Worm (Caenorhabditis elegans) whole organism, L3 larva: ENCODE data around the gene chd-3.

ENCODE experiments used
- R02D3.7 ChIP-seq: fragments of 150-350 bp; optimal IDR thresholded peaks from 2 replicates; lab custom pipeline; 2014; ENCODE audit warnings: missing biosample characterization, missing genetic modification characterization
- aly-2 ChIP-seq: fragments of 150-350 bp; optimal IDR thresholded peaks from 2 replicates; lab custom pipeline; 2014; ENCODE audit warnings: missing biosample characterization, missing genetic modification characterization
- ama-1 ChIP-seq: fragments of 150-350 bp; optimal IDR thresholded peaks from 2 replicates; lab custom pipeline; 2018
- ceh-9 ChIP-seq: sonication (generic microtip); optimal IDR thresholded peaks from 2 replicates; lab custom pipeline; 2018; ENCODE audit warnings: missing biosample characterization, missing genetic modification characterization
- daf-12 ChIP-seq: fragments of 150-350 bp; optimal IDR thresholded peaks from 2 replicates; lab custom pipeline; 2014; ENCODE audit warnings: missing biosample characterization, missing genetic modification reagents, missing genetic modification characterization
- egl-27 ChIP-seq: sonication (generic microtip); optimal IDR thresholded peaks from 4 replicates; lab custom pipeline; 2017; ENCODE audit warnings: missing biosample characterization, missing genetic modification reagents, missing genetic modification characterization
- egl-5 ChIP-seq: fragments of 150-350 bp; optimal IDR thresholded peaks from 2 replicates; lab custom pipeline; 2017; ENCODE audit warnings: missing biosample characterization, missing genetic modification reagents, missing genetic modification characterization, inconsistent platforms
- elt-1 ChIP-seq: fragments of 150-350 bp; optimal IDR thresholded peaks from 2 replicates; lab custom pipeline; 2014; ENCODE audit warnings: missing biosample characterization, missing genetic modification characterization
- elt-2 ChIP-seq: sonication (generic microtip); optimal IDR thresholded peaks from 2 replicates; lab custom pipeline; 2016; ENCODE audit warnings: missing genetic modification reagents, mild to moderate bottlenecking, missing genetic modification characterization, missing compliant biosample characterization
- elt-3 ChIP-seq, 3 experiments: fragments of 150-350 bp in 1 of 3; sonication (generic microtip) in 2 of 3; optimal IDR thresholded peaks; 2 replicates in 2 of 3; 4 replicates in 1 of 3; lab custom pipeline; 2014 to 2017; ENCODE audit warnings: missing biosample characterization in 3 of 3, missing genetic modification characterization in 3 of 3
- eor-1 ChIP-seq, 2 experiments: fragments of 150-350 bp; optimal IDR thresholded peaks; 2 replicates each; lab custom pipeline; 2014 to 2018; ENCODE audit warnings: missing biosample characterization in 2 of 2, missing genetic modification characterization in 2 of 2
- fkh-2 ChIP-seq: fragments of 150-350 bp; optimal IDR thresholded peaks from 2 replicates; lab custom pipeline; 2014; ENCODE audit warnings: missing biosample characterization, missing genetic modification reagents, missing genetic modification characterization
- fos-1 ChIP-seq: fragments of 150-350 bp; optimal IDR thresholded peaks from 2 replicates; lab custom pipeline; 2014; ENCODE audit warnings: missing biosample characterization, missing genetic modification characterization
- hmg-11 ChIP-seq: sonication (generic microtip); optimal IDR thresholded peaks from 2 replicates; lab custom pipeline; 2016; ENCODE audit warnings: missing genetic modification characterization, missing compliant biosample characterization
- jun-1 ChIP-seq: fragments of 150-350 bp; optimal IDR thresholded peaks from 2 replicates; lab custom pipeline; 2014; ENCODE audit warnings: missing biosample characterization, missing genetic modification reagents, missing genetic modification characterization
- lin-15B ChIP-seq: fragments of 150-350 bp; optimal IDR thresholded peaks from 2 replicates; lab custom pipeline; 2014; ENCODE audit warnings: missing biosample characterization, missing genetic modification characterization
- lsy-12 ChIP-seq: sonication (generic microtip); optimal IDR thresholded peaks from 2 replicates; lab custom pipeline; 2016; ENCODE audit warnings: mild to moderate bottlenecking, missing genetic modification characterization, missing compliant biosample characterization
- mdl-1 ChIP-seq: fragments of 150-350 bp; optimal IDR thresholded peaks from 2 replicates; lab custom pipeline; 2014; ENCODE audit warnings: missing biosample characterization, missing genetic modification characterization
- nfya-1 ChIP-seq: sonication (generic microtip); optimal IDR thresholded peaks from 2 replicates; lab custom pipeline; 2017; ENCODE audit warnings: missing genetic modification characterization, mild to moderate bottlenecking, missing compliant biosample characterization, antibody characterized with exemption, moderate library complexity; ENCODE audit not compliant: insufficient read depth
- nhr-11 ChIP-seq: fragments of 150-350 bp; optimal IDR thresholded peaks from 2 replicates; lab custom pipeline; 2014; ENCODE audit warnings: missing biosample characterization, missing genetic modification characterization
- nhr-12 ChIP-seq: fragments of 150-350 bp; optimal IDR thresholded peaks from 2 replicates; lab custom pipeline; 2014; ENCODE audit warnings: missing biosample characterization, missing genetic modification characterization
- nhr-23 ChIP-seq: fragments of 150-350 bp; optimal IDR thresholded peaks from 2 replicates; lab custom pipeline; 2014; ENCODE audit warnings: missing biosample characterization, missing genetic modification reagents, missing genetic modification characterization
- nhr-237 ChIP-seq: fragments of 150-350 bp; optimal IDR thresholded peaks from 2 replicates; lab custom pipeline; 2014; ENCODE audit warnings: missing biosample characterization, missing genetic modification characterization
- nhr-25 ChIP-seq: sonication (generic microtip); optimal IDR thresholded peaks from 2 replicates; lab custom pipeline; 2017; ENCODE audit warnings: missing biosample characterization, missing genetic modification characterization
- nhr-28 ChIP-seq: fragments of 150-350 bp; optimal IDR thresholded peaks from 2 replicates; lab custom pipeline; 2014; ENCODE audit warnings: missing biosample characterization, missing genetic modification characterization
- nhr-43 ChIP-seq: sonication (generic microtip); optimal IDR thresholded peaks from 2 replicates; lab custom pipeline; 2016; ENCODE audit warnings: mild to moderate bottlenecking, missing genetic modification characterization, missing compliant biosample characterization; ENCODE audit not compliant: poor library complexity, severe bottlenecking
- nhr-67 ChIP-seq: fragments of 150-350 bp; optimal IDR thresholded peaks from 2 replicates; lab custom pipeline; 2014; ENCODE audit warnings: missing biosample characterization, missing genetic modification characterization
- nhr-76 ChIP-seq: fragments of 150-350 bp; sonication (generic microtip); optimal IDR thresholded peaks from 5 replicates; lab custom pipeline; 2014; ENCODE audit warnings: missing biosample characterization, missing genetic modification characterization
- nhr-77 ChIP-seq: fragments of 150-350 bp; optimal IDR thresholded peaks from 2 replicates; lab custom pipeline; 2014; ENCODE audit warnings: missing biosample characterization, missing genetic modification characterization
- pqm-1 ChIP-seq: fragments of 150-350 bp; optimal IDR thresholded peaks from 2 replicates; lab custom pipeline; 2017; ENCODE audit warnings: missing biosample characterization, missing genetic modification characterization, inconsistent platforms
- sea-2 ChIP-seq: fragments of 150-350 bp; sonication (generic microtip); optimal IDR thresholded peaks from 4 replicates; lab custom pipeline; 2014; ENCODE audit warnings: missing biosample characterization, missing genetic modification reagents, missing genetic modification characterization
- skn-1 ChIP-seq: fragments of 150-350 bp; optimal IDR thresholded peaks from 2 replicates; lab custom pipeline; 2014; ENCODE audit warnings: missing biosample characterization, missing genetic modification characterization
- snpc-4 ChIP-seq: fragments of 150-350 bp; optimal IDR thresholded peaks from 2 replicates; lab custom pipeline; 2014; ENCODE audit warnings: missing biosample characterization, missing genetic modification characterization
- unc-39 ChIP-seq: sonication (generic microtip); optimal IDR thresholded peaks from 4 replicates; lab custom pipeline; 2017; ENCODE audit warnings: missing biosample characterization, missing genetic modification characterization
- unc-62 ChIP-seq: fragments of 150-350 bp; sonication (generic microtip); optimal IDR thresholded peaks from 4 replicates; lab custom pipeline; 2014; ENCODE audit warnings: missing biosample characterization, missing genetic modification reagents, missing genetic modification characterization
- ztf-11 ChIP-seq: fragments of 150-350 bp; optimal IDR thresholded peaks from 2 replicates; lab custom pipeline; 2014; ENCODE audit warnings: missing biosample characterization, missing genetic modification characterization
- ztf-4 ChIP-seq: fragments of 150-350 bp; optimal IDR thresholded peaks from 2 replicates; lab custom pipeline; 2014; ENCODE audit warnings: missing biosample characterization, missing genetic modification characterization

The chd-3 gene

DNA sequence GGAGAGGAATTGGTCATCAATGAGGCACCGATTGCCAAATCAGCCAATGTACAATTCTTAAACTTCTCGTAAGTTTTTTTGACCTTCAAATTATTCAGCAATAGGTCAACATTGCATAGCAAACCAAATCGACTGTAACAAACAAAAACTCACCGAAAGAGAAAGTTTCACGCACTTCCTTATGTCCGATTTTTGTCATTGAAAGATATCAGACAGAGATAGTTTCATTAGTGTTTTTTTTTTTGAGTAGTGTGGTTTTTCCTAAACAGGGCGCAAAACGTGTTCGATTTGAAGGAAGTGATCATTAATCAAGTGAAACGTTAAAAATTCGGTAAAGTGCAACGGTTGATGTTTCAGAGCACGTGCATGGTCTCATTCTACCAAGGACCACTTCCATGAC is 8.2 kb downstream of the chd-3 start:
- TF ChIP-seq skn-1 (tag; lab: Kevin White, UChicago): no peak
- peak; percentile 66 for TF ChIP-seq nhr-43 (tag; lab: Kevin White, UChicago)
- no peak for TF ChIP-seq unc-62 (GFP tag; lab: Kevin White, UChicago)
- TF ChIP-seq ceh-9 (tag; lab: Kevin White, UChicago): no peak
- no peak for TF ChIP-seq ztf-4
- TF ChIP-seq jun-1 (tag; lab: Kevin White, UChicago): no peak
- TF ChIP-seq nhr-23 (tag; lab: Kevin White, UChicago): peak; percentile 84
- TF ChIP-seq lsy-12 (tag; lab: Kevin White, UChicago): no peak
- no peak for TF ChIP-seq fkh-2 (tag; lab: Kevin White, UChicago)
- peak in 1 of 3 experiments; percentile 16 for TF ChIP-seq elt-3 (tag; optimal IDR thresholded peaks at IDR 0.05; lab: Kevin White, UChicago)
- no peak for TF ChIP-seq pqm-1 (tag; lab: Kevin White, UChicago)
- no peak for TF ChIP-seq lin-15B (tag; lab: Kevin White, UChicago)
- peak; percentile 56 for TF ChIP-seq elt-1
- TF ChIP-seq ztf-11 (tag; lab: Kevin White, UChicago): no peak
- no peak for TF ChIP-seq elt-2 (tag; lab: Kevin White, UChicago)
- TF ChIP-seq snpc-4 (tag; lab: Kevin White, UChicago): no peak
- TF ChIP-seq egl-27 (tag; lab: Kevin White, UChicago): peak; percentile 21
- TF ChIP-seq nfya-1: peak; percentile 3
- TF ChIP-seq egl-5 (tag; lab: Kevin White, UChicago): no peak
- TF ChIP-seq nhr-25 (tag; lab: Kevin White, UChicago): peak; percentile 92
- TF ChIP-seq ama-1: no peak
- no peak for TF ChIP-seq hmg-11 (tag; lab: Kevin White, UChicago)

DNA sequence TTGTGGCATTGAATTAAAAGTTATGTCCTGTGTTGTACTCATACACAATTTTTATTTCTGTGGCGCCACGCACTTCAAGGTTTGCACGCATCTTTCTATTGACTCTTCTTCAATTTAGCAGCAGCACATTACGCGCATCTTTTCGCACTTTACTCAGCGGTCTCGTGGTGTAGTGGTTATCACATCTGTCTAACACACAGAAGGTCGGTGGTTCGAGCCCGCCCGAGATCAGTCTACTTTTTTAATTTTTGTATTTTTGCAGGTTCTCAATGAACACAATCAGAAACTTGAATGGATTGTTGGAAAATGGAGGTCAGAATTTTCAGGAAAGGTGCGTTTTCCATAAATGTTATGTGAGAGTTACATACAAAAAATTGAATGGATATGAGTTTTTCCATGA is 8.9 kb downstream of the chd-3 start:
- TF ChIP-seq aly-2: no peak
- TF ChIP-seq nhr-67 (tag; lab: Kevin White, UChicago): no peak
- TF ChIP-seq daf-12 (tag; lab: Kevin White, UChicago): no peak
- TF ChIP-seq egl-5 (tag; lab: Kevin White, UChicago): no peak
- TF ChIP-seq ama-1: no peak
- no peak for TF ChIP-seq sea-2
- no peak for TF ChIP-seq pqm-1 (tag; lab: Kevin White, UChicago)
- no peak for TF ChIP-seq nhr-237 (tag; lab: Kevin White, UChicago)
- no peak for TF ChIP-seq nhr-28 (tag; lab: Kevin White, UChicago)
- TF ChIP-seq nhr-43 (tag; lab: Kevin White, UChicago): peak; percentile 48
- no peak for TF ChIP-seq nhr-11 (tag; lab: Kevin White, UChicago)
- peak; percentile 25 for TF ChIP-seq nfya-1
- no peak for TF ChIP-seq fkh-2 (tag; lab: Kevin White, UChicago)
- no peak for TF ChIP-seq snpc-4 (tag; lab: Kevin White, UChicago)
- peak; percentile 0 for TF ChIP-seq hmg-11 (tag; lab: Kevin White, UChicago)
- no peak for TF ChIP-seq mdl-1
- TF ChIP-seq unc-39 (tag; lab: Kevin White, UChicago): no peak
- no peak for TF ChIP-seq ceh-9 (tag; lab: Kevin White, UChicago)
- TF ChIP-seq jun-1 (tag; lab: Kevin White, UChicago): peak; percentile 21
- TF ChIP-seq elt-3 (tag; optimal IDR thresholded peaks at IDR 0.05; lab: Kevin White, UChicago): no peak
- peak; percentile 38 for TF ChIP-seq elt-2 (tag; lab: Kevin White, UChicago)
- no peak for TF ChIP-seq R02D3.7 (tag; lab: Kevin White, UChicago)
- TF ChIP-seq nhr-77 (tag; lab: Kevin White, UChicago): no peak
- TF ChIP-seq lsy-12 (tag; lab: Kevin White, UChicago): peak; percentile 6
- no peak for TF ChIP-seq ztf-4
- TF ChIP-seq eor-1 (tag; optimal IDR thresholded peaks at IDR 0.05; lab: Kevin White, UChicago): no peak
- TF ChIP-seq nhr-12: no peak
- TF ChIP-seq, all 47 proteins: peak for 6

DNA sequence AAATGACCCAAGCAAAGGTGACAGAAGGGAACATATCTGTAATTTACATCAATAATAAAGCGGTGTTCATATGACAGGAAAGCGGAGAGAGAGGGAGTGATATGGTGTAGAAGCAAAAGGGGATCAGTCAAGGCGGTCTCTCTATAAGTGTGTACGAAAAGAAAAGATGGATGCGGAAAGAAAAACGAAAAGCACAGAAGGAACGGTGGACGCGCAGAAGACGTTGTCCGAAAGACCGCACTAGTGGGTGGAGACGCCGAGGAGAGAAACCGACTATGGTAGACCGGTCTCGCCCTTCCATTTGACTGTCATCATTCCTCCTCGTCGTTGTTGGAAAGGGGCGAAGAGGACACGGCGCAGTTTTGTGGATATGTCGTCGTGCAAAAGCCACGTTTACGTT is 9.4 kb downstream of the chd-3 start, which contains the start of gene C52G5.2:
C52G5.2 (plus strand) TSS at position 301 of the 400 bp plus-strand sequence.
- TF ChIP-seq nhr-76 (tag; lab: Kevin White, UChicago) (no peak), nhr-23 (tag; lab: Kevin White, UChicago) (peak; percentile 8)

DNA sequence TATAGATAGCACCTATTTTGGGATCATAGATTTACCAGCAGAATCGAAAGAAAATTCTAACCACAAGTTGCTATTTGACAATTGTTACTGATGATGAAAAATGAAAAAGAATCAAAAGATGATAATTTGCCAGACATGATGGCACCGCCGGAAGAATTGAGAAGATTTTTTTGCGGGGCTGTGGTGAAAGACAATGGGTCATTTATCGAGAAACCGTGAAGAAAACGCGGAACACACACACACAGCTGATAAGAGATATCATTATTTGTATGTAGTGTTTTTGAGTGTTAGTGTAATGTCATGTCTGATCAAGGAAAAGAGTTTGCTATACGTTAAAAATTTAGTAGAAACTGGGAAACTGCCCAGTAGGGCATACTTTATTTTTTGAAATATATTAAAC is 17.6 kb downstream of the chd-3 start:
- no peak for TF ChIP-seq nhr-76 (tag; lab: Kevin White, UChicago)
- TF ChIP-seq fos-1 (tag; lab: Kevin White, UChicago): no peak
- peak; percentile 24 for TF ChIP-seq elt-2 (tag; lab: Kevin White, UChicago)
- no peak for TF ChIP-seq daf-12 (tag; lab: Kevin White, UChicago)
- peak in 1 of 3 experiments; percentile 21 for TF ChIP-seq elt-3 (tag; optimal IDR thresholded peaks at IDR 0.05; lab: Kevin White, UChicago)
